Worm (Caenorhabditis elegans): ENCODE results near the gene denn-4.

denn-4 gene

ce11 chrIV:1915549-1915948 is 8.3 kb upstream of the denn-4 start:
- TF ChIP-seq unc-3 (GFP tag; conservative IDR thresholded peaks at IDR 0.05) = no peak
- TF ChIP-seq unc-3 (tag; optimal IDR thresholded peaks at IDR 0.05) = no peak
- TF ChIP-seq ceh-45 (GFP tag; IDR thresholded peaks at IDR 0.05) = no peak
- TF ChIP-seq fkh-6 (tag; optimal IDR thresholded peaks at IDR 0.05) = no peak
- no peak for TF ChIP-seq che-1 (tag; optimal IDR thresholded peaks at IDR 0.05)
- TF ChIP-seq ttx-3 (tag; optimal IDR thresholded peaks at IDR 0.05) = no peak
- no peak for TF ChIP-seq unc-55 (GFP tag; optimal IDR thresholded peaks at IDR 0.05)
- no peak for TF ChIP-seq pqm-1 (tag; optimal IDR thresholded peaks at IDR 0.05)
- no peak for TF ChIP-seq ets-4 (tag; optimal IDR thresholded peaks at IDR 0.05)
- no peak for TF ChIP-seq syd-9 (tag; optimal IDR thresholded peaks at IDR 0.05)
- no peak for TF ChIP-seq C38D4.7 (GFP tag; optimal IDR thresholded peaks at IDR 0.05)
- TF ChIP-seq eyg-1 (tag; optimal IDR thresholded peaks at IDR 0.05) = no peak
- TF ChIP-seq lim-6 (tag; optimal IDR thresholded peaks at IDR 0.05) = no peak
- no peak for TF ChIP-seq madf-2 (tag; optimal IDR thresholded peaks at IDR 0.05)

DNA sequence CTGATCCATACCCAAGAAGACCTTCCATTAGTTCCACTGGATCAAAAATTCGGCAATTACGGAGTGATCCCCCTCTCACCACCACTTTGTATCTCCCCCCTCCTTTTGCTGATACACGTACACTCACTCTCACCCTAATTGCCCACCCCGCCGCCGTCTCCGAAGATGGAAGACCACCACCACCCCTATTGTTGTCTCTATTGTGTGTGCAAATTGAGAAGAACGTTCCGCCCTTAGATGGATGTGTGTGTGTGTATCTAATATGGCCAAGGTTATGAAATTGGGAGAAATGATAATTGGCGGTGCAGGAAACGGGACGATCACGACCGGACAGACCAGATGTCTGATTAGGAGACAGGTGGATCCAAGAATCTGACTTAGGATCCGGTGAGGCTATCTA is 7.6 kb upstream of the denn-4 start:
- peak; percentile 90 for TF ChIP-seq sox-2 (GFP tag; IDR thresholded peaks at IDR 0.05)
- TF ChIP-seq ceh-48 (tag; optimal IDR thresholded peaks at IDR 0.05) = no peak
- no peak for TF ChIP-seq pha-2 (tag; optimal IDR thresholded peaks at IDR 0.05)
- no peak for TF ChIP-seq gmeb-2 (tag; optimal IDR thresholded peaks at IDR 0.05)

DNA sequence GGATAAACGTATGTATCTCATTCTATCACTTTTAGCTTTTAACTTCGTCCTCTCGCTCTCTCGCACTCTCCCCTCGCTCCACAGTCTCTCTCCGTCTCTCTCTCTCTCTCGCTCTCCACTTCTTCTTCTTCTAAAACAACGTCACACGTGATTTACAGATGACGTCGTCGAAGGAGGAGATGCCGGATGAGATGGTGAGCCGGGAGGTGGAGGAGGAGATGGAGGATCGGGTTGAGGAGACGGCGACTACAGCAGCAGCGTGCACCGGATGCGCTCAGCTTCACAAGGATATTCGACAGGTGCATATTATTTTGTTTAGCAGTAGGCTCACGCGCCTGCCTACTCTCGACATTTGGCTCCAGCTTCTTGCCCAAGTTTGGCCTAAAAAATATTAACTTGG is 6.0 kb upstream of the denn-4 start, which contains the start of gene elt-6:
elt-6 (plus strand) TSS at position 159 of the 400 bp plus-strand sequence.
- TF ChIP-seq C08G9.2 (tag; optimal IDR thresholded peaks at IDR 0.05) (no peak), che-1 (tag; optimal IDR thresholded peaks at IDR 0.05) (no peak), hlh-15 (tag; optimal IDR thresholded peaks at IDR 0.05) (no peak), ceh-24 (tag; optimal IDR thresholded peaks at IDR 0.05) (no peak), dmd-4 (tag; optimal IDR thresholded peaks at IDR 0.05; ENCODE audit: borderline replicate concordance) (no peak), ref-2 (tag; optimal IDR thresholded peaks at IDR 0.05) (peak; percentile 19), T23F11.4 (GFP tag; optimal IDR thresholded peaks at IDR 0.05) (no peak), nfya-1 (tag; optimal IDR thresholded peaks at IDR 0.05) (no peak)

DNA sequence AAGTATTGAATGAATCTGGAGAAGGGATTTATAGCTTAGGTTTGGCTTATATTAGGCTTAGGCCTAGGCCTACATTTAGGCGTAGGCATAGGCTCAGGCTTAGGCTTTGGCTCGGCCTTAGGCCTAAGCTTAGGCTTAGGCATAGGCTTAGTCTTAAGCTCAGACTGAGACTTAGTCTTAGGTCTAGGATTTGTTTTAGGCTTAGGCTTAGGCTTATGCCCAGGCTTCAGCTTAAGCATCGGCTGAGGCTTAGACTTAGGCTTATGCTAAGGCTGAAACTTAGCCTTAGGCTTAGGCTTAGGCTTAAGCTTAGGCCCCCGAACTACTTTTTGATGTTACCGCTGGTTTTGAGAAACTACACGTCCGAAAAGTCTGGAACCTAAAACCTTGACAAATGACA is 3.3 kb upstream of the denn-4 start:
- peak; percentile 67 for TF ChIP-seq dve-1 (tag; optimal IDR thresholded peaks at IDR 0.05)
- TF ChIP-seq sdc-2 (tag; optimal IDR thresholded peaks at IDR 0.05) = no peak
- TF ChIP-seq K02D7.2 (tag; optimal IDR thresholded peaks at IDR 0.05) = no peak
- no peak for TF ChIP-seq tbx-2 (tag; optimal IDR thresholded peaks at IDR 0.05)
- TF ChIP-seq hlh-6 (tag; optimal IDR thresholded peaks at IDR 0.05) = no peak
- no peak for TF ChIP-seq fkh-6 (tag; optimal IDR thresholded peaks at IDR 0.05)

DNA sequence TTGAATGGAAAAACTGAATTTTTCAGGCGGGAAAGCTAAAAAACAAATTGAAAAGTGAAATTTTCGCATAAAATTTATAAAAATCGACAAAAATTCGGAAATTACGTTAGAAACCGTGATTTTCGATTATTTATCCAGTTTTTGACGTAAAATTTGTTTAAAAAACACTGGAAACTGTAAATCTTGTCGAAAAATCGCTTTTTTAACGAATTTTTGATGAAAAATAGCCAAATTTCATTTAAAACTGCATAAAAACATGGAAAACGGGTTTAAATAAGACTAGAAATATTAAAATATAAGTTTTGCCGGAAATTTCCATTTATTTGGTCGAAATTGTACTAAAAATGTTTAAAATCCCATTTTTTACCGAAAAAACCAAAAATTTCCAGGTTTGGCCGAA is 377 bp downstream of the denn-4 start:
- TF ChIP-seq pag-3 (tag; optimal IDR thresholded peaks at IDR 0.05; ENCODE audit: borderline replicate concordance) (no peak), ceh-34 (tag; optimal IDR thresholded peaks at IDR 0.05) (no peak), pqm-1 (tag; optimal IDR thresholded peaks at IDR 0.05) (no peak), ceh-48 (tag; optimal IDR thresholded peaks at IDR 0.05) (no peak)

ce11 chrIV:1945200-1945599 is 21.4 kb downstream of the denn-4 start:
- TF ChIP-seq K02D7.2 (tag; optimal IDR thresholded peaks at IDR 0.05) = no peak

DNA sequence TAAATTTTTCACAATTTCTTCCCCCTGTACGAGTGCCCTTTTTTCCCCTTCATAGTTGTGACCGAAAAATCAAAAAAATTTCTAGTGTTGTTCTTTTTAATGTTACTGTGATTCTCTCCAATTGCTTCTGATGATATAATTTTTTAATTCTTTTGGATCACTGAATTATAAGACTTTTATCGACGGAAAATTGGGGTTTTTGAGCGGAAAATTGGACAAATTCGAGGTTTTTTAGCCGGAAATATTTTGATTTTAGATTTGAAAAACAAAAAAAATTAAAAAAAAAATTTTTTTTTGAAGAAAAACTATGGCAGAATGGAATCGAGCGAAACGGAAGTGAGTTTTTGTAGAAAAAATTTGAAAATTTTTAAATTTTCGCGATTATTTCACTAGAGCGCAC is 24.1 kb downstream of the denn-4 start, which contains the start of gene tsen-54:
tsen-54 (plus strand) TSS at position 301 of the 400 bp plus-strand sequence.
- no peak for TF ChIP-seq nhr-11 (tag; optimal IDR thresholded peaks at IDR 0.05)
- no peak for TF ChIP-seq hlh-8 (tag; optimal IDR thresholded peaks at IDR 0.05)
- TF ChIP-seq pat-9 (tag; optimal IDR thresholded peaks at IDR 0.05) = no peak
- no peak for TF ChIP-seq rnt-1 (tag; optimal IDR thresholded peaks at IDR 0.05)
- no peak for TF ChIP-seq ceh-48 (tag; optimal IDR thresholded peaks at IDR 0.05)
- no peak for TF ChIP-seq pha-4 (tag; optimal IDR thresholded peaks at IDR 0.05)
- TF ChIP-seq ceh-30 (tag; optimal IDR thresholded peaks at IDR 0.05) = no peak
- TF ChIP-seq dmd-4 (tag; optimal IDR thresholded peaks at IDR 0.05; ENCODE audit: borderline replicate concordance) = no peak
- no peak for TF ChIP-seq ama-1 (optimal IDR thresholded peaks at IDR 0.05)
- TF ChIP-seq npax-4 (tag; optimal IDR thresholded peaks at IDR 0.05) = no peak
- no peak for TF ChIP-seq ceh-45 (GFP tag; IDR thresholded peaks at IDR 0.05)
- TF ChIP-seq lim-6 (tag; optimal IDR thresholded peaks at IDR 0.05) = no peak
- no peak for TF ChIP-seq tbx-7 (tag; optimal IDR thresholded peaks at IDR 0.05)
- TF ChIP-seq T23F11.4 (GFP tag; optimal IDR thresholded peaks at IDR 0.05) = no peak
- TF ChIP-seq ahr-1 (tag; optimal IDR thresholded peaks at IDR 0.05) = no peak
- TF ChIP-seq elt-2 (tag; optimal IDR thresholded peaks at IDR 0.05) = no peak
